Fruit fly (Drosophila melanogaster): ENCODE measurements around the gene Pdh.

- TF ChIP-seq psq (optimal IDR thresholded peaks at IDR 0.05) = no peak
- TF ChIP-seq ttk (optimal IDR thresholded peaks at IDR 0.05) = no peak
- no peak for TF ChIP-seq Sin3A (optimal IDR thresholded peaks at IDR 0.05)
Observed at dm6 chr3L:16339873-16340272, 14.2 kb downstream of the Pdh start.

Data from Kc167 (cell line).